Fruit fly (Drosophila melanogaster) whole organism, pupa: ENCODE data around the gene Mgstl.

Source experiments
- CG10348 ChIP-seq: fragments of 200-800 bp; sonication (Bioruptor generic); IDR thresholded peaks from 2 replicates; pipeline ENCODE4 v1.3.6; 2022; ENCODE audit warnings: missing biosample characterization, missing genetic modification characterization
- CG12605 ChIP-seq: fragments of 200-800 bp; sonication (Bioruptor generic); IDR thresholded peaks from 2 replicates; pipeline ENCODE4 v1.3.6; 2022; ENCODE audit warnings: missing biosample characterization, missing genetic modification characterization
- CG13204 ChIP-seq: fragments of 200-800 bp; sonication (Bioruptor generic); optimal IDR thresholded peaks from 2 replicates; lab custom pipeline; 2018; ENCODE audit warnings: missing biosample characterization, mild to moderate bottlenecking, missing genetic modification characterization, moderate library complexity
- CG14655 ChIP-seq: fragments of 200-800 bp; sonication (Bioruptor generic); optimal IDR thresholded peaks from 3 replicates; lab custom pipeline; 2017; ENCODE audit warnings: mild to moderate bottlenecking, missing biosample characterization, missing genetic modification reagents, missing genetic modification characterization
- CG15710 ChIP-seq: fragments of 200-800 bp; sonication (Bioruptor generic); optimal IDR thresholded peaks from 2 replicates; lab custom pipeline; 2018; ENCODE audit warnings: missing biosample characterization, mild to moderate bottlenecking, missing genetic modification characterization, moderate library complexity
- CG17806 ChIP-seq: fragments of 200-800 bp; sonication (Bioruptor generic); optimal IDR thresholded peaks from 2 replicates; lab custom pipeline; 2018; ENCODE audit warnings: missing biosample characterization, mild to moderate bottlenecking, missing genetic modification characterization, moderate library complexity
- CG32121 ChIP-seq: fragments of 200-800 bp; sonication (Bioruptor generic); IDR thresholded peaks from 2 replicates; pipeline ENCODE4 v1.3.6; 2022; ENCODE audit warnings: missing biosample characterization, missing genetic modification characterization
- CG34367 ChIP-seq: fragments of 200-800 bp; sonication (Bioruptor generic); optimal IDR thresholded peaks from 2 replicates; lab custom pipeline; 2018; ENCODE audit warnings: missing biosample characterization, mild to moderate bottlenecking, missing genetic modification characterization
- CG4496 ChIP-seq: fragments of 200-800 bp; sonication (Bioruptor generic); IDR thresholded peaks from 3 replicates; pipeline ENCODE4 v1.3.6; 2022; ENCODE audit warnings: missing biosample characterization, missing genetic modification characterization
- CG8159 ChIP-seq: fragments of 200-800 bp; sonication (Bioruptor generic); optimal IDR thresholded peaks from 3 replicates; lab custom pipeline; 2018; ENCODE audit warnings: missing biosample characterization, mild to moderate bottlenecking, missing genetic modification characterization, moderate library complexity
- CG8301 ChIP-seq: fragments of 200-800 bp; sonication (Bioruptor generic); optimal IDR thresholded peaks from 2 replicates; lab custom pipeline; 2018; ENCODE audit warnings: missing biosample characterization, mild to moderate bottlenecking, missing genetic modification characterization
- CG9948 ChIP-seq: fragments of 200-800 bp; sonication (Bioruptor generic); optimal IDR thresholded peaks from 2 replicates; lab custom pipeline; 2018; ENCODE audit warnings: missing biosample characterization, mild to moderate bottlenecking, missing genetic modification characterization, moderate library complexity
- D1 ChIP-seq: fragments of 200-800 bp; sonication (Bioruptor generic); optimal IDR thresholded peaks from 2 replicates; lab custom pipeline; 2018; ENCODE audit warnings: missing biosample characterization, mild to moderate bottlenecking, missing genetic modification characterization, moderate library complexity
- EcR ChIP-seq: fragments of 200-800 bp; sonication (Bioruptor generic); optimal IDR thresholded peaks from 3 replicates; lab custom pipeline; 2019; ENCODE audit warnings: missing biosample characterization, missing genetic modification characterization, mild to moderate bottlenecking, moderate library complexity, missing genetic modification reagents
- Ets98B ChIP-seq: fragments of 200-800 bp; sonication (Bioruptor generic); IDR thresholded peaks from 2 replicates; pipeline ENCODE4 v1.3.6; 2022; ENCODE audit warnings: missing biosample characterization, missing genetic modification characterization
- Pif1A ChIP-seq: fragments of 200-800 bp; sonication (Bioruptor generic); optimal IDR thresholded peaks from 3 replicates; lab custom pipeline; 2016; ENCODE audit warnings: missing biosample characterization, missing genetic modification characterization
- Pif1B ChIP-seq: fragments of 200-800 bp; sonication (Bioruptor generic); optimal IDR thresholded peaks from 3 replicates; lab custom pipeline; 2016; ENCODE audit warnings: missing biosample characterization, missing genetic modification characterization
- Snoo ChIP-seq: fragments of 200-800 bp; sonication (Bioruptor generic); optimal IDR thresholded peaks from 3 replicates; lab custom pipeline; 2017; ENCODE audit warnings: missing biosample characterization, mild to moderate bottlenecking, missing genetic modification characterization, inconsistent platforms
- fd96Ca ChIP-seq: fragments of 200-800 bp; sonication (Bioruptor generic); IDR thresholded peaks from 3 replicates; pipeline ENCODE4 v1.3.6; 2022; ENCODE audit warnings: missing biosample characterization, missing genetic modification characterization
- gl ChIP-seq: fragments of 200-800 bp; sonication (Bioruptor generic); optimal IDR thresholded peaks from 2 replicates; lab custom pipeline; 2018; ENCODE audit warnings: missing biosample characterization, mild to moderate bottlenecking, missing genetic modification characterization
- rn ChIP-seq: fragments of 200-800 bp; sonication (Bioruptor generic); IDR thresholded peaks from 2 replicates; pipeline ENCODE4 v1.3.6; 2022; ENCODE audit warnings: missing biosample characterization, missing genetic modification characterization

Gene Mgstl

DNA sequence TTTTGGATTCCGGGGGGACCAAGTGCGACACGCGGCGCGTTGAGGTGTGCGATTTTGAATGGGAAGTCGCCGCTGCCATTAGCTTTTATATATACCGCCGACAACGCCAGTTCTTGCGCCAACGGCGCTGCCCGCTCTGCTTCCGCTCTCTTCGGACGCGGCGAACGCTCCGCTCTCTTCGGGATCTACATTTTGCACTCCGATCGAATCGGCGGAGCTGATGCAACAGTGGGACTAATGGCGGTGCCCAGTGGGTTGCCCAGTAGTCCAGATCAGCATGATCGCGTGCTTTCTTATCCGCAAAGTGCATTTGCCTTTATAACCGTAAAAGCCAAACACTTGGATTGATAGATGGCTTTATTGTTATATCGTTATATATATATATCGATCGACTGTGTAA, 25.5 kb downstream of the Mgstl start, which contains the start of gene CG32512:
Gene CG32512, minus strand, starts transcription at position 67 of the 400 bp plus-strand sequence.
- TF ChIP-seq Ets98B (GFP tag; lab: Robert Waterston, UW) (peak; percentile 49), CG34367 (tag; lab: Kevin White, UChicago) (no peak), CG17806 (tag; lab: Kevin White, UChicago) (no peak), Pif1A (no peak), CG13204 (GFP tag; lab: Kevin White, UChicago) (peak; percentile 43), CG4496 (peak; percentile 37; the same call in 2 of the 3 replicates), CG8159 (tag; lab: Kevin White, UChicago) (no peak), CG32121 (GFP tag; lab: Robert Waterston, UW) (no peak), rn (GFP tag; lab: Robert Waterston, UW) (no peak), EcR (GFP tag; lab: Kevin White, UChicago) (peak; percentile 15), Snoo (no peak), fd96Ca (GFP tag; lab: Robert Waterston, UW) (peak; percentile 34; the same call in 1 of the 3 replicates)
- TF ChIP-seq, all 21 proteins: peak for 5

DNA sequence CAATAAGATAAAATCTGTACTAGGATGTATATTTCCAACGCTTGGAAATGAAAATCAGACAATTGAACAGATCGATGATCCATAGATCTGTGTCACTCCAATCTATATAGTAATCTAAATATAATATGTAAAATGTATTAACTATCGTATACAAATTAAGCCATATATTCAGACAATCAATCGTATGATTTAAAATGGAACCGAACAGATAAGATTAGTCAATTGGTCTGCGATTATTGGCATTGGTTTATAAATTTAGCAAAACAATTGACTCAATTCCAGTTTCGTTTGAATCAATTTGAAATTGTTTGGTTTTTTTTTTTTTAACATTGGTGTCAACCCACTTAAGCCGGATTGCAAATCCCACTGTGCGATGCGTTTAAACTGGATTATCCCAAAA, 26.0 kb downstream of the Mgstl start:
- TF ChIP-seq CG34367 (tag; lab: Kevin White, UChicago) (peak; percentile 14), CG4496 (peak; percentile 67), CG13204 (GFP tag; lab: Kevin White, UChicago) (no peak), CG17806 (tag; lab: Kevin White, UChicago) (peak; percentile 22), fd96Ca (GFP tag; lab: Robert Waterston, UW) (0 out of 3 replicates have a peak, but pooled peaks have one; percentile 24), gl (tag; lab: Kevin White, UChicago) (no peak), rn (GFP tag; lab: Robert Waterston, UW) (no peak), D1 (tag; lab: Kevin White, UChicago) (no peak), CG32121 (GFP tag; lab: Robert Waterston, UW) (peak; percentile 28; the same call in 1 of the 2 replicates), CG8301 (tag; lab: Kevin White, UChicago) (peak; percentile 18), Ets98B (GFP tag; lab: Robert Waterston, UW) (peak; percentile 23; the same call in 1 of the 2 replicates), CG10348 (GFP tag; lab: Robert Waterston, UW) (no peak), CG8159 (tag; lab: Kevin White, UChicago) (peak; percentile 58), CG15710 (tag; lab: Kevin White, UChicago) (peak; percentile 20), CG12605 (GFP tag; lab: Robert Waterston, UW) (no peak), Snoo (peak; percentile 43), CG14655 (GFP tag; lab: Kevin White, UChicago) (peak; percentile 59), CG9948 (tag; lab: Kevin White, UChicago) (peak; percentile 41), EcR (GFP tag; lab: Kevin White, UChicago) (no peak), Pif1B (peak; percentile 15), Pif1A (no peak)

DNA sequence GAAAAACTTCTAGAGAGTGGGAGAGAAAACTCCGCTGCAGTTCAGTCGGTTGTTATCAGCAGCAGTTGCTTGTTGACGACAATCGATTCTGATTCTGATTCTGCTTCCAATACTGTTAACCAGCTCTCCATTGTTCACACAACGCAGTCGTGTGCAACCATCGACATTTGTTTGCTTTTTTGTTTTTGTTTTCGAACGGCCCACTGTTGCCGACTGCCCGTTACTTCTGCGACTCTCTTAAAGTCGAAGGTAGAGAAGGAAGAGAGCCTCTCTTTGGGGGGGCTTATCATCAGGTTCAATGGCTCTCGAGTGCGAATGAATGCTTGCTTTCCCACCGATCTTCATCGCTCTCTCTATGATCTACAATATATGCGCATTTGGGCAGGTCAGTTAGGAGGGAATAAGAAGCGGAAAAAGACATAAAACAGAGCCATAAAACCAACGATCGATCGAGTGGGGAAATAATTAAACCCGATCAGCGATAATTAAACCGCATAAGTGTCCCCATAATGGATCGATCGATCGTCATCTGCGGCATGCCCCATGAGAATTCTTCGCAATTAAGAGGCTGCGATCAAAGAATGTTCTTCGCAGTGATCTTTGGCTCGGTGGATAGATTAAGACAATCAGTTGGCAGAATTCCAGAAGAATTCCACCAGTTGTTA, 29.9 kb downstream of the Mgstl start:
- TF ChIP-seq EcR (GFP tag; lab: Kevin White, UChicago) (peak; percentile 96), CG4496 (peak; percentile 45; the same call in 1 of the 3 replicates), Snoo (no peak), CG15710 (tag; lab: Kevin White, UChicago) (peak; percentile 16), CG17806 (tag; lab: Kevin White, UChicago) (no peak), gl (tag; lab: Kevin White, UChicago) (peak; percentile 72), CG12605 (GFP tag; lab: Robert Waterston, UW) (0 out of 2 replicates have a peak, but pooled peaks have one; percentile 29), CG32121 (GFP tag; lab: Robert Waterston, UW) (no peak), Pif1A (peak; percentile 16), CG13204 (GFP tag; lab: Kevin White, UChicago) (peak; percentile 67)

- peak; percentile 89 for TF ChIP-seq EcR (GFP tag; lab: Kevin White, UChicago)
- 0 out of 2 replicates have a peak, but pooled peaks have one; percentile 45 for TF ChIP-seq rn (GFP tag; lab: Robert Waterston, UW)
- peak; percentile 88 for TF ChIP-seq Pif1A
- peak; percentile 91 for TF ChIP-seq CG8159 (tag; lab: Kevin White, UChicago)
- peak; percentile 93 for TF ChIP-seq CG8301 (tag; lab: Kevin White, UChicago)
- peak; percentile 82 for TF ChIP-seq gl (tag; lab: Kevin White, UChicago)
- TF ChIP-seq CG15710 (tag; lab: Kevin White, UChicago) = peak; percentile 89
- peak; percentile 79 for TF ChIP-seq CG13204 (GFP tag; lab: Kevin White, UChicago)
- TF ChIP-seq CG14655 (GFP tag; lab: Kevin White, UChicago) = peak; percentile 94
- peak; percentile 88 for TF ChIP-seq CG34367 (tag; lab: Kevin White, UChicago)
- peak; percentile 90 for TF ChIP-seq CG17806 (tag; lab: Kevin White, UChicago)
- TF ChIP-seq Snoo = peak; percentile 79
- peak; percentile 88 for TF ChIP-seq Ets98B (GFP tag; lab: Robert Waterston, UW)
- TF ChIP-seq CG12605 (GFP tag; lab: Robert Waterston, UW) = peak; percentile 66; the same call in 1 of the 2 replicates
- peak; percentile 79 for TF ChIP-seq D1 (tag; lab: Kevin White, UChicago)
- peak; percentile 66; the same call in 1 of the 2 replicates for TF ChIP-seq CG10348 (GFP tag; lab: Robert Waterston, UW)
- TF ChIP-seq CG9948 (tag; lab: Kevin White, UChicago) = peak; percentile 90
- TF ChIP-seq Pif1B = peak; percentile 87
- peak; percentile 90 for TF ChIP-seq CG4496
- TF ChIP-seq CG32121 (GFP tag; lab: Robert Waterston, UW) = peak; percentile 92
- peak; percentile 92 for TF ChIP-seq fd96Ca (GFP tag; lab: Robert Waterston, UW)
Observed at dm6 chrX:21072953-21073352, 31.0 kb downstream of the Mgstl start.
